Fruit fly (Drosophila melanogaster) whole organism, embryonic: ENCODE measurements around the gene eys.

Source experiments
- Asciz ChIP-seq: fragments of 200-800 bp; sonication (Bioruptor generic); optimal IDR thresholded peaks from 2 replicates; lab custom pipeline; 2017; ENCODE audit warnings: missing biosample characterization, mild to moderate bottlenecking, missing genetic modification characterization, missing genetic modification reagents
- CG10209 ChIP-seq: fragments of 200-800 bp; sonication (Bioruptor generic); optimal IDR thresholded peaks from 3 replicates; lab custom pipeline; 2017; ENCODE audit warnings: missing biosample characterization, mild to moderate bottlenecking, missing genetic modification characterization, missing genetic modification reagents
- CG1024 ChIP-seq: fragments of 200-800 bp; sonication (Bioruptor generic); IDR thresholded peaks from 2 replicates; pipeline ENCODE4 v1.3.6; 2022; ENCODE audit warnings: missing biosample characterization, missing genetic modification characterization
- CG11696 ChIP-seq: fragments of 200-800 bp; sonication (Bioruptor generic); IDR thresholded peaks from 2 replicates; pipeline ENCODE4 v1.3.6; 2022; ENCODE audit warnings: missing biosample characterization, missing genetic modification characterization
- CG1233 ChIP-seq: fragments of 200-800 bp; sonication (Bioruptor generic); optimal IDR thresholded peaks from 4 replicates; lab custom pipeline; 2018; ENCODE audit warnings: missing biosample characterization, mild to moderate bottlenecking, missing genetic modification characterization
- CG13287 ChIP-seq: fragments of 200-800 bp; sonication (Bioruptor generic); IDR thresholded peaks from 2 replicates; pipeline ENCODE4 v1.3.6; 2022; ENCODE audit warnings: missing biosample characterization, missing genetic modification characterization; ENCODE audit not compliant: partially characterized antibody
- CG13775 ChIP-seq: fragments of 200-800 bp; sonication (Bioruptor generic); optimal IDR thresholded peaks from 3 replicates; lab custom pipeline; 2017; ENCODE audit warnings: missing biosample characterization, mild to moderate bottlenecking, missing genetic modification characterization
- CG14710 ChIP-seq: fragments of 200-800 bp; sonication (Bioruptor generic); optimal IDR thresholded peaks from 3 replicates; lab custom pipeline; 2019; ENCODE audit warnings: missing biosample characterization, mild to moderate bottlenecking, missing genetic modification characterization, moderate library complexity
- CG1602 ChIP-seq: fragments of 200-800 bp; sonication (Bioruptor generic); optimal IDR thresholded peaks from 3 replicates; lab custom pipeline; 2016; ENCODE audit warnings: missing biosample characterization, missing genetic modification characterization
- CG16813 ChIP-seq: fragments of 200-800 bp; sonication (Bioruptor generic); IDR thresholded peaks from 3 replicates; pipeline ENCODE4 v1.3.6; 2022; ENCODE audit warnings: missing biosample characterization, missing genetic modification characterization; ENCODE audit not compliant: partially characterized antibody
- CG17361 ChIP-seq: fragments of 200-800 bp; sonication (Bioruptor generic); IDR thresholded peaks from 3 replicates; pipeline ENCODE4 v1.3.6; 2022; ENCODE audit warnings: missing biosample characterization, missing genetic modification characterization
- CG18619 ChIP-seq: fragments of 200-800 bp; sonication (Bioruptor generic); optimal IDR thresholded peaks from 3 replicates; lab custom pipeline; 2017; ENCODE audit warnings: missing biosample characterization, mild to moderate bottlenecking, missing genetic modification characterization
- CG2116 ChIP-seq: fragments of 200-800 bp; sonication (Bioruptor generic); optimal IDR thresholded peaks from 3 replicates; lab custom pipeline; 2018; ENCODE audit warnings: missing biosample characterization, mild to moderate bottlenecking, missing genetic modification characterization
- CG2120 ChIP-seq: fragments of 200-800 bp; sonication (Bioruptor generic); optimal IDR thresholded peaks from 3 replicates; lab custom pipeline; 2016; ENCODE audit warnings: missing biosample characterization, missing genetic modification characterization
- CG32767 ChIP-seq: fragments of 200-800 bp; sonication (Bioruptor generic); IDR thresholded peaks from 2 replicates; pipeline ENCODE4 v1.3.6; 2022; ENCODE audit warnings: missing biosample characterization, missing genetic modification characterization
- CG33213 ChIP-seq: fragments of 200-800 bp; sonication (Bioruptor generic); optimal IDR thresholded peaks from 3 replicates; lab custom pipeline; 2016; ENCODE audit warnings: missing biosample characterization, missing genetic modification characterization
- CG4282 ChIP-seq: fragments of 200-800 bp; sonication (Bioruptor generic); optimal IDR thresholded peaks from 2 replicates; lab custom pipeline; 2016; ENCODE audit warnings: missing biosample characterization, missing genetic modification characterization
- CG6854 ChIP-seq: fragments of 200-800 bp; sonication (Bioruptor generic); optimal IDR thresholded peaks from 3 replicates; lab custom pipeline; 2017; ENCODE audit warnings: missing biosample characterization, mild to moderate bottlenecking, missing genetic modification characterization
- CoRest ChIP-seq: fragments of 200-800 bp; sonication (Bioruptor generic); optimal IDR thresholded peaks from 3 replicates; lab custom pipeline; 2018; ENCODE audit warnings: missing biosample characterization, mild to moderate bottlenecking, missing genetic modification characterization, moderate library complexity
- Dad ChIP-seq: fragments of 200-800 bp; sonication (Bioruptor generic); optimal IDR thresholded peaks from 3 replicates; lab custom pipeline; 2016; ENCODE audit warnings: missing biosample characterization, missing genetic modification characterization
- Eip74EF ChIP-seq, 2 experiments: fragments of 200-800 bp in 1 of 2; fragments of >200 bp in 1 of 2; sonication (Bioruptor generic) in 1 of 2; optimal IDR thresholded peaks; 2 replicates each; lab custom pipeline; 2017 to 2019; ENCODE audit warnings: missing biosample characterization in 2 of 2, missing genetic modification characterization in 2 of 2, mild to moderate bottlenecking in 1 of 2, moderate library complexity in 1 of 2
- Ets65A ChIP-seq: fragments of 200-800 bp; sonication (Bioruptor generic); peaks from one replicate; lab custom pipeline; 2016; ENCODE audit warnings: missing biosample characterization, missing genetic modification characterization
- Fer1 ChIP-seq: fragments of 200-800 bp; sonication (Bioruptor generic); optimal IDR thresholded peaks from 2 replicates; lab custom pipeline; 2017; ENCODE audit warnings: missing biosample characterization, mild to moderate bottlenecking, missing genetic modification characterization
- HmgZ ChIP-seq: fragments of 200-800 bp; sonication (Bioruptor generic); optimal IDR thresholded peaks from 2 replicates; lab custom pipeline; 2018; ENCODE audit warnings: missing biosample characterization, mild to moderate bottlenecking, missing genetic modification characterization
- MTF-1 ChIP-seq: fragments of 200-800 bp; sonication (Bioruptor generic); optimal IDR thresholded peaks from 2 replicates; lab custom pipeline; 2018; ENCODE audit warnings: missing biosample characterization, mild to moderate bottlenecking, missing genetic modification characterization, borderline replicate concordance
- NK7.1 ChIP-seq: fragments of 200-800 bp; sonication (Bioruptor generic); optimal IDR thresholded peaks from 3 replicates; lab custom pipeline; 2016; ENCODE audit warnings: missing biosample characterization, missing genetic modification characterization
- Nf-YA ChIP-seq: fragments of 200-800 bp; sonication (Bioruptor generic); IDR thresholded peaks from 2 replicates; pipeline ENCODE4 v1.3.6; 2022; ENCODE audit warnings: missing biosample characterization, missing genetic modification characterization
- Oli ChIP-seq: fragments of 200-800 bp; sonication (Bioruptor generic); optimal IDR thresholded peaks from 2 replicates; lab custom pipeline; 2018; ENCODE audit warnings: missing biosample characterization, mild to moderate bottlenecking, missing genetic modification characterization, moderate library complexity
- Rfx ChIP-seq: fragments of 200-800 bp; sonication (Bioruptor generic); IDR thresholded peaks from 2 replicates; pipeline ENCODE4 v1.3.6; 2022; ENCODE audit warnings: missing biosample characterization, missing genetic modification characterization
- Rx ChIP-seq: fragments of 200-800 bp; sonication (Bioruptor generic); IDR thresholded peaks from 2 replicates; pipeline ENCODE4 v1.3.6; 2022; ENCODE audit warnings: missing biosample characterization, missing genetic modification characterization
- Sox100B ChIP-seq: fragments of 200-800 bp; sonication (Bioruptor generic); optimal IDR thresholded peaks from 3 replicates; lab custom pipeline; 2018; ENCODE audit warnings: missing biosample characterization, mild to moderate bottlenecking, missing genetic modification characterization
- Usf ChIP-seq: fragments of 200-800 bp; sonication (Bioruptor generic); optimal IDR thresholded peaks from 2 replicates; lab custom pipeline; 2017; ENCODE audit warnings: missing genotype, missing biosample characterization, missing genetic modification characterization
- ab ChIP-seq: fragments of 200-800 bp; sonication (Bioruptor generic); optimal IDR thresholded peaks from 2 replicates; lab custom pipeline; 2016; ENCODE audit warnings: missing biosample characterization, missing genetic modification characterization
- ato ChIP-seq: fragments of 200-800 bp; sonication (Bioruptor generic); IDR thresholded peaks from 2 replicates; pipeline ENCODE4 v1.3.6; 2022; ENCODE audit warnings: missing biosample characterization, missing genetic modification characterization; ENCODE audit not compliant: partially characterized antibody
- bab2 ChIP-seq: fragments of 200-800 bp; sonication (Bioruptor generic); optimal IDR thresholded peaks from 2 replicates; lab custom pipeline; 2016; ENCODE audit warnings: missing biosample characterization, missing genetic modification characterization
- bowl ChIP-seq: fragments of 200-800 bp; sonication (Bioruptor generic); IDR thresholded peaks from 2 replicates; pipeline ENCODE4 v1.3.6; 2022; ENCODE audit warnings: missing biosample characterization, missing genetic modification characterization
- chinmo ChIP-seq: fragments of 200-800 bp; sonication (Bioruptor generic); IDR thresholded peaks from 4 replicates; pipeline ENCODE4 v1.3.6; 2022; ENCODE audit warnings: missing biosample characterization, missing genetic modification characterization; ENCODE audit not compliant: partially characterized antibody
- ewg ChIP-seq: fragments of 200-800 bp; sonication (Bioruptor generic); optimal IDR thresholded peaks from 3 replicates; lab custom pipeline; 2017; ENCODE audit warnings: mild to moderate bottlenecking, missing biosample characterization, missing genetic modification reagents, missing genetic modification characterization
- gcm ChIP-seq: fragments of 200-800 bp; sonication (Bioruptor generic); optimal IDR thresholded peaks from 2 replicates; lab custom pipeline; 2019; ENCODE audit warnings: missing biosample characterization, mild to moderate bottlenecking, missing genetic modification characterization, moderate library complexity
- grau ChIP-seq: fragments of 200-800 bp; optimal IDR thresholded peaks from 3 replicates; lab custom pipeline; 2019; ENCODE audit warnings: missing biosample characterization, mild to moderate bottlenecking, missing genetic modification characterization, moderate library complexity
- ind ChIP-seq: fragments of 200-800 bp; sonication (Bioruptor generic); optimal IDR thresholded peaks from 3 replicates; lab custom pipeline; 2016; ENCODE audit warnings: missing biosample characterization, missing genetic modification characterization
- lab ChIP-seq: fragments of 200-800 bp; sonication (Bioruptor generic); optimal IDR thresholded peaks from 3 replicates; lab custom pipeline; 2017; ENCODE audit warnings: missing biosample characterization, missing genetic modification characterization, mild to moderate bottlenecking, moderate library complexity, missing genetic modification reagents
- mld ChIP-seq: fragments of 200-800 bp; sonication (Bioruptor generic); IDR thresholded peaks from 3 replicates; pipeline ENCODE4 v1.3.6; 2022; ENCODE audit warnings: missing biosample characterization, missing genetic modification characterization; ENCODE audit not compliant: partially characterized antibody
- rib ChIP-seq: fragments of 200-800 bp; sonication (Bioruptor generic); IDR thresholded peaks from 2 replicates; pipeline ENCODE4 v1.3.6; 2022; ENCODE audit warnings: missing biosample characterization, missing genetic modification characterization
- sd ChIP-seq: fragments of 200-800 bp; sonication (Bioruptor generic); optimal IDR thresholded peaks from 3 replicates; lab custom pipeline; 2018; ENCODE audit warnings: missing biosample characterization, mild to moderate bottlenecking, missing genetic modification characterization, moderate library complexity
- sim ChIP-seq: fragments of 200-800 bp; sonication (Bioruptor generic); IDR thresholded peaks from 2 replicates; pipeline ENCODE4 v1.3.6; 2022; ENCODE audit warnings: missing biosample characterization, missing genetic modification characterization
- sisA ChIP-seq: fragments of 200-800 bp; sonication (Bioruptor generic); IDR thresholded peaks from 2 replicates; pipeline ENCODE4 v1.3.6; 2022; ENCODE audit warnings: missing biosample characterization, missing genetic modification characterization
- sr ChIP-seq: fragments of 200-800 bp; sonication (Bioruptor generic); IDR thresholded peaks from 3 replicates; pipeline ENCODE4 v1.3.6; 2022; ENCODE audit warnings: missing biosample characterization, missing genetic modification characterization
- trem ChIP-seq: fragments of 200-800 bp; optimal IDR thresholded peaks from 3 replicates; lab custom pipeline; 2019; ENCODE audit warnings: missing biosample characterization, mild to moderate bottlenecking, missing genetic modification characterization, moderate library complexity
- zf30C ChIP-seq: fragments of 200-800 bp; sonication (Bioruptor generic); optimal IDR thresholded peaks from 3 replicates; lab custom pipeline; 2018; ENCODE audit warnings: missing biosample characterization, mild to moderate bottlenecking, missing genetic modification characterization

The eys gene

DNA sequence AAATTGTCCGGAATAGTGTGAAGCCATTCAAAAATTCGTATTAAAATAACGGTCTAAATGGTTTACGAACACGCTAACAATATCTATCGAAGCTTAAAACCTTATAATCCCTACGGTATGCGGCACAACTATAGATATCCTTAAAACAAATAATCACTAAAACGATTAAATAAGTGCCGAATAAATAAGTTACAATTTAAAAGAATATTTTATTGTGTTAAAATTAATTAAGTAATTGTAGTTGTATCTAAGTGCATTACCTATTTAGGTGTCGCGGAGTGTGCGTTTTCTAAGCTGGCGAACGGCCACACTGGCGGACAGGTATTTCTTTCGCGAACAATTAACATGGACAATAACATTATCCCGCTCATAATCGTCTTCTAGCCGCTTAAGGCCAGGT lies 69.3 kb downstream of the eys start, which contains the start of gene Eogt (continued):
- peak; percentile 69 for TF ChIP-seq Asciz (GFP tag; lab: Kevin White, UChicago)
- TF ChIP-seq chinmo (GFP tag; lab: Robert Waterston, UW), result no peak
- peak; percentile 85 for TF ChIP-seq ind
- TF ChIP-seq ato (GFP tag; lab: Robert Waterston, UW), result no peak
- peak; percentile 94 for TF ChIP-seq Nf-YA (GFP tag; lab: Robert Waterston, UW)
- peak; percentile 88 for TF ChIP-seq CG18619
- peak; percentile 48 for TF ChIP-seq CG33213 (GFP tag; lab: Kevin White, UChicago)
- peak; percentile 85 for TF ChIP-seq bab2 (GFP tag; lab: Kevin White, UChicago)
- TF ChIP-seq Sox100B, result peak; percentile 79
- peak; percentile 95 for TF ChIP-seq sd (tag; lab: Kevin White, UChicago)
- peak; percentile 94 for TF ChIP-seq Usf
- TF ChIP-seq CG1024 (GFP tag; lab: Robert Waterston, UW), result peak; percentile 94
- TF ChIP-seq trem (tag; lab: Kevin White, UChicago), result peak; percentile 90
- peak; percentile 93 for TF ChIP-seq CG13775 (GFP tag; lab: Kevin White, UChicago)
- peak; percentile 84 for TF ChIP-seq ewg (GFP tag; lab: Kevin White, UChicago)
- TF ChIP-seq CG11696 (GFP tag; lab: Robert Waterston, UW), result peak; percentile 100
- peak; percentile 82; the same call in 2 of the 3 replicates for TF ChIP-seq sr (GFP tag; lab: Robert Waterston, UW)
- TF ChIP-seq CG32767 (GFP tag; lab: Robert Waterston, UW), result peak; percentile 94
- TF ChIP-seq Eip74EF (GFP tag; optimal IDR thresholded peaks at IDR 0.05; lab: Kevin White, UChicago), result peak in 1 of 2 experiments; percentile 72
- TF ChIP-seq CG10209 (GFP tag; lab: Kevin White, UChicago), result peak; percentile 94
- TF ChIP-seq Rx (GFP tag; lab: Robert Waterston, UW), result peak; percentile 94
- TF ChIP-seq gcm, result peak; percentile 93
- peak; percentile 90 for TF ChIP-seq lab (GFP tag; lab: Kevin White, UChicago)
- TF ChIP-seq grau, result peak; percentile 94
- TF ChIP-seq Dad (GFP tag; lab: Kevin White, UChicago), result peak; percentile 39
- no peak for TF ChIP-seq CG4282
- TF ChIP-seq CoRest (tag; lab: Kevin White, UChicago), result peak; percentile 97
- peak; percentile 95 for TF ChIP-seq rib (GFP tag; lab: Robert Waterston, UW)
- TF ChIP-seq CG6854, result peak; percentile 51
- TF ChIP-seq HmgZ, result peak; percentile 95
- TF ChIP-seq NK7.1 (GFP tag; lab: Kevin White, UChicago), result no peak
- peak; percentile 97 for TF ChIP-seq Rfx
- TF ChIP-seq CG1602, result peak; percentile 95
- peak; percentile 53 for TF ChIP-seq ab (GFP tag; lab: Kevin White, UChicago)
- TF ChIP-seq zf30C (GFP tag; lab: Kevin White, UChicago), result no peak
- peak; percentile 88 for TF ChIP-seq bowl
- peak; percentile 52; the same call in 1 of the 2 replicates for TF ChIP-seq CG13287
- peak; percentile 93 for TF ChIP-seq CG2120 (GFP tag; lab: Kevin White, UChicago)
- peak; percentile 90 for TF ChIP-seq CG17361
- TF ChIP-seq sisA, result peak; percentile 96
- TF ChIP-seq mld (GFP tag; lab: Robert Waterston, UW), result no peak
- TF ChIP-seq Fer1 (GFP tag; lab: Kevin White, UChicago), result peak; percentile 83
- peak; percentile 93 for TF ChIP-seq Oli (tag; lab: Kevin White, UChicago)
- TF ChIP-seq CG14710 (tag; lab: Kevin White, UChicago), result peak; percentile 93
- TF ChIP-seq MTF-1 (GFP tag; lab: Kevin White, UChicago), result peak; percentile 73
- peak; percentile 92 for TF ChIP-seq sim (GFP tag; lab: Robert Waterston, UW)
- TF ChIP-seq CG2116 (GFP tag; lab: Kevin White, UChicago), result peak; percentile 77
- peak; percentile 86 for TF ChIP-seq CG1233 (GFP tag; lab: Kevin White, UChicago)
- TF ChIP-seq CG16813 (GFP tag; lab: Robert Waterston, UW), result no peak
- TF ChIP-seq Ets65A (GFP tag; lab: Kevin White, UChicago), result peak; percentile 96
